Worm (Caenorhabditis elegans) whole organism, L4 larva: ENCODE results near the gene mps-1.

Source experiments
- F10B5.3 ChIP-seq: sonication (generic microtip); optimal IDR thresholded peaks from 2 replicates; lab custom pipeline; 2016; ENCODE audit warnings: mild to moderate bottlenecking, missing genetic modification characterization, missing compliant biosample characterization
- F37D6.2 ChIP-seq: sonication (generic microtip); optimal IDR thresholded peaks from 2 replicates; lab custom pipeline; 2016; ENCODE audit warnings: mild to moderate bottlenecking, missing genetic modification characterization, missing compliant biosample characterization
- R02D3.7 ChIP-seq: fragments of 150-350 bp; sonication (generic microtip); optimal IDR thresholded peaks from 3 replicates; lab custom pipeline; 2014; ENCODE audit warnings: missing biosample characterization, missing genetic modification characterization
- T26A8.4 ChIP-seq: fragments of 200-800 bp; sonication (Bioruptor generic); IDR thresholded peaks from 2 replicates; pipeline ENCODE4 v1.3.6; 2022; ENCODE audit warnings: missing genetic modification characterization, missing compliant biosample characterization
- Y105C5A.15 ChIP-seq: fragments of 200-800 bp; sonication (Bioruptor generic); IDR thresholded peaks from 2 replicates; pipeline ENCODE4 v1.3.6; 2022; ENCODE audit warnings: missing genetic modification characterization, missing compliant biosample characterization
- Y75B8A.6 ChIP-seq: fragments of 200-800 bp; sonication (Bioruptor generic); IDR thresholded peaks from 2 replicates; pipeline ENCODE4 v1.3.6; 2022; ENCODE audit warnings: missing genetic modification reagents, missing genetic modification characterization, missing compliant biosample characterization
- ZK337.2 ChIP-seq: fragments of 200-800 bp; sonication (Bioruptor generic); IDR thresholded peaks from 2 replicates; pipeline ENCODE4 v1.3.6; 2022; ENCODE audit warnings: missing genetic modification reagents, missing genetic modification characterization, missing compliant biosample characterization
- aha-1 ChIP-seq: fragments of 150-350 bp; peaks from one replicate; lab custom pipeline; 2014; ENCODE audit warnings: missing biosample characterization, missing genetic modification characterization
- arid-1 ChIP-seq: fragments of 200-800 bp; sonication (Bioruptor generic); conservative IDR thresholded peaks from 2 replicates; pipeline ENCODE4 v1.3.6; 2022; ENCODE audit warnings: missing genetic modification reagents, missing genetic modification characterization, missing compliant biosample characterization
- ceh-62 ChIP-seq: sonication (generic microtip); optimal IDR thresholded peaks from 2 replicates; lab custom pipeline; 2017; ENCODE audit warnings: missing biosample characterization, missing genetic modification characterization
- ces-1 ChIP-seq: fragments of 150-350 bp; sonication (generic microtip); optimal IDR thresholded peaks from 4 replicates; lab custom pipeline; 2014; ENCODE audit warnings: missing biosample characterization, missing genetic modification reagents, missing genetic modification characterization
- cey-2 ChIP-seq: sonication (generic microtip); optimal IDR thresholded peaks from 3 replicates; lab custom pipeline; 2017; ENCODE audit warnings: missing genetic modification characterization, mild to moderate bottlenecking, missing compliant biosample characterization, antibody characterized with exemption, borderline replicate concordance; ENCODE audit not compliant: insufficient read depth
- daf-8 ChIP-seq: fragments of 200-800 bp; sonication (Bioruptor generic); IDR thresholded peaks from 2 replicates; pipeline ENCODE4 v1.3.6; 2022; ENCODE audit warnings: missing genetic modification characterization, missing compliant biosample characterization
- dmd-6 ChIP-seq: fragments of 200-800 bp; sonication (Bioruptor generic); IDR thresholded peaks from 2 replicates; pipeline ENCODE4 v1.3.6; 2022; ENCODE audit warnings: missing genetic modification reagents, missing genetic modification characterization, missing compliant biosample characterization
- dmd-9 ChIP-seq: fragments of 200-800 bp; sonication (Bioruptor generic); IDR thresholded peaks from 2 replicates; pipeline ENCODE4 v1.3.6; 2022; ENCODE audit warnings: missing genetic modification reagents, missing genetic modification characterization, missing compliant biosample characterization
- dpl-1 ChIP-seq: fragments of 150-350 bp; optimal IDR thresholded peaks from 2 replicates; lab custom pipeline; 2014; ENCODE audit warnings: missing biosample characterization, missing genetic modification reagents, missing genetic modification characterization
- egl-27 ChIP-seq: sonication (generic microtip); optimal IDR thresholded peaks from 3 replicates; lab custom pipeline; 2017; ENCODE audit warnings: missing biosample characterization, missing genetic modification reagents, missing genetic modification characterization
- fkh-10 ChIP-seq: fragments of 150-350 bp; optimal IDR thresholded peaks from 2 replicates; lab custom pipeline; 2014; ENCODE audit warnings: missing biosample characterization, missing genetic modification reagents, missing genetic modification characterization
- fos-1 ChIP-seq: fragments of 150-350 bp; optimal IDR thresholded peaks from 2 replicates; lab custom pipeline; 2014; ENCODE audit warnings: missing biosample characterization, missing genetic modification characterization
- gei-8 ChIP-seq: fragments of 200-800 bp; sonication (Bioruptor generic); optimal IDR thresholded peaks from 2 replicates; lab custom pipeline; 2018; ENCODE audit warnings: mild to moderate bottlenecking, missing genetic modification characterization, missing compliant biosample characterization
- hmg-1.1 ChIP-seq: fragments of 200-800 bp; sonication (Bioruptor generic); IDR thresholded peaks from 2 replicates; pipeline ENCODE4 v1.3.6; 2022; ENCODE audit warnings: missing genetic modification reagents, missing genetic modification characterization, missing compliant biosample characterization
- lin-13 ChIP-seq: fragments of 150-350 bp; optimal IDR thresholded peaks from 2 replicates; lab custom pipeline; 2014; ENCODE audit warnings: missing biosample characterization, missing genetic modification reagents, missing genetic modification characterization
- lin-15B ChIP-seq: fragments of 150-350 bp; sonication (generic microtip); optimal IDR thresholded peaks from 3 replicates; lab custom pipeline; 2014; ENCODE audit warnings: missing biosample characterization, missing genetic modification characterization
- lin-39 ChIP-seq: fragments of 150-350 bp; optimal IDR thresholded peaks from 2 replicates; lab custom pipeline; 2014; ENCODE audit warnings: missing biosample characterization, missing genetic modification reagents, missing genetic modification characterization
- lir-3 ChIP-seq: sonication (generic microtip); optimal IDR thresholded peaks from 2 replicates; lab custom pipeline; 2016; ENCODE audit warnings: mild to moderate bottlenecking, missing genetic modification characterization, missing compliant biosample characterization
- lsy-2 ChIP-seq, 2 experiments: fragments of 150-350 bp in 1 of 2; sonication (generic microtip) in 1 of 2; optimal IDR thresholded peaks; 2 replicates each; lab custom pipeline; 2014 to 2017; ENCODE audit warnings: missing biosample characterization in 2 of 2, missing genetic modification characterization in 2 of 2
- mdl-1 ChIP-seq, 2 experiments: fragments of 150-350 bp in 1 of 2; sonication (generic microtip) in 1 of 2; optimal IDR thresholded peaks; 2 replicates each; lab custom pipeline; 2014 to 2017; ENCODE audit warnings: missing biosample characterization in 2 of 2, missing genetic modification characterization in 2 of 2
- mep-1 ChIP-seq: fragments of 150-350 bp; sonication (generic microtip); optimal IDR thresholded peaks from 3 replicates; lab custom pipeline; 2014; ENCODE audit warnings: missing biosample characterization, missing genetic modification characterization
- mes-2 ChIP-seq: sonication (generic microtip); optimal IDR thresholded peaks from 2 replicates; lab custom pipeline; 2016; ENCODE audit warnings: missing genotype, mild to moderate bottlenecking, missing genetic modification characterization, missing compliant biosample characterization; ENCODE audit not compliant: poor library complexity, severe bottlenecking
- mxl-3 ChIP-seq: fragments of 200-800 bp; sonication (Bioruptor generic); optimal IDR thresholded peaks from 2 replicates; lab custom pipeline; 2018; ENCODE audit warnings: mild to moderate bottlenecking, missing genetic modification characterization, missing compliant biosample characterization
- nhr-10 ChIP-seq: fragments of 150-350 bp; optimal IDR thresholded peaks from 2 replicates; lab custom pipeline; 2014; ENCODE audit warnings: missing biosample characterization, missing genetic modification characterization
- nhr-102 ChIP-seq: sonication (generic microtip); optimal IDR thresholded peaks from 2 replicates; lab custom pipeline; 2016; ENCODE audit warnings: mild to moderate bottlenecking, missing genetic modification characterization, moderate library complexity, missing compliant biosample characterization
- nhr-11 ChIP-seq: fragments of 150-350 bp; optimal IDR thresholded peaks from 2 replicates; lab custom pipeline; 2014; ENCODE audit warnings: missing biosample characterization, missing genetic modification characterization
- nhr-237 ChIP-seq: sonication (generic microtip); optimal IDR thresholded peaks from 2 replicates; lab custom pipeline; 2017; ENCODE audit warnings: missing biosample characterization, missing genetic modification characterization
- nhr-25 ChIP-seq: sonication (generic microtip); optimal IDR thresholded peaks from 2 replicates; lab custom pipeline; 2017; ENCODE audit warnings: missing genetic modification characterization, mild to moderate bottlenecking, missing compliant biosample characterization, antibody characterized with exemption, moderate library complexity, borderline replicate concordance; ENCODE audit not compliant: insufficient read depth
- nhr-28 ChIP-seq: fragments of 150-350 bp; optimal IDR thresholded peaks from 2 replicates; lab custom pipeline; 2014; ENCODE audit warnings: missing biosample characterization, missing genetic modification characterization
- nhr-42 ChIP-seq: fragments of 200-800 bp; sonication (Bioruptor generic); IDR thresholded peaks from 2 replicates; pipeline ENCODE4 v1.3.6; 2022; ENCODE audit warnings: missing genetic modification characterization, missing compliant biosample characterization
- nhr-6 ChIP-seq: fragments of 150-350 bp; optimal IDR thresholded peaks from 2 replicates; lab custom pipeline; 2014; ENCODE audit warnings: missing biosample characterization, missing genetic modification characterization
- nhr-76 ChIP-seq: fragments of 150-350 bp; optimal IDR thresholded peaks from 2 replicates; lab custom pipeline; 2014; ENCODE audit warnings: missing biosample characterization, missing genetic modification characterization
- nhr-77 ChIP-seq: fragments of 150-350 bp; optimal IDR thresholded peaks from 2 replicates; lab custom pipeline; 2014; ENCODE audit warnings: missing biosample characterization, missing genetic modification characterization
- pha-4 ChIP-seq, 2 experiments: fragments of 150-350 bp in 1 of 2; fragments of 200-800 bp in 1 of 2; sonication (Bioruptor generic) in 1 of 2; IDR thresholded peaks in 1 of 2; optimal IDR thresholded peaks in 1 of 2; 2 replicates each; pipeline versions ENCODE4 v1.3.6 to Lab custom; 2014 to 2022; ENCODE audit warnings: missing genetic modification characterization in 2 of 2, missing genetic modification reagents in 2 of 2, missing biosample characterization in 1 of 2, missing compliant biosample characterization in 1 of 2
- php-3 ChIP-seq: fragments of 200-800 bp; sonication (Bioruptor generic); IDR thresholded peaks from 2 replicates; pipeline ENCODE4 v1.3.6; 2022; ENCODE audit warnings: missing genetic modification reagents, missing genetic modification characterization, missing compliant biosample characterization
- saeg-2 ChIP-seq: fragments of 200-800 bp; sonication (Bioruptor generic); IDR thresholded peaks from 2 replicates; pipeline ENCODE4 v1.3.6; 2022; ENCODE audit warnings: missing genetic modification reagents, missing genetic modification characterization, missing compliant biosample characterization
- set-16 ChIP-seq: fragments of 200-800 bp; sonication (Bioruptor generic); IDR thresholded peaks from 2 replicates; pipeline ENCODE4 v1.3.6; 2022; ENCODE audit warnings: missing genetic modification reagents, missing genetic modification characterization, missing compliant biosample characterization
- unc-62 ChIP-seq, 3 experiments: fragments of 150-350 bp in 1 of 3; sonication (generic microtip); optimal IDR thresholded peaks in 2 of 3; peaks in 1 of 3; 1 replicate in 1 of 3; 2 replicates in 2 of 3; lab custom pipeline; 2014 to 2017; ENCODE audit warnings: missing biosample characterization in 3 of 3, missing genetic modification characterization in 3 of 3, missing genetic modification reagents in 3 of 3, missing genotype in 1 of 3
- zfp-2 ChIP-seq: sonication (generic microtip); optimal IDR thresholded peaks from 2 replicates; lab custom pipeline; 2016; ENCODE audit warnings: mild to moderate bottlenecking, missing genetic modification characterization, missing compliant biosample characterization
- zfp-3 ChIP-seq: fragments of 200-800 bp; sonication (Bioruptor generic); conservative IDR thresholded peaks from 2 replicates; pipeline ENCODE4 v1.3.6; 2022; ENCODE audit warnings: missing genetic modification reagents, missing genetic modification characterization, missing compliant biosample characterization
- zip-11 ChIP-seq: fragments of 200-800 bp; sonication (Bioruptor generic); IDR thresholded peaks from 2 replicates; pipeline ENCODE4 v1.3.6; 2022; ENCODE audit warnings: missing genetic modification characterization, missing compliant biosample characterization
- ztf-7 ChIP-seq: fragments of 150-350 bp; optimal IDR thresholded peaks from 2 replicates; lab custom pipeline; 2014; ENCODE audit warnings: missing biosample characterization, missing genetic modification characterization

mps-1 gene

DNA sequence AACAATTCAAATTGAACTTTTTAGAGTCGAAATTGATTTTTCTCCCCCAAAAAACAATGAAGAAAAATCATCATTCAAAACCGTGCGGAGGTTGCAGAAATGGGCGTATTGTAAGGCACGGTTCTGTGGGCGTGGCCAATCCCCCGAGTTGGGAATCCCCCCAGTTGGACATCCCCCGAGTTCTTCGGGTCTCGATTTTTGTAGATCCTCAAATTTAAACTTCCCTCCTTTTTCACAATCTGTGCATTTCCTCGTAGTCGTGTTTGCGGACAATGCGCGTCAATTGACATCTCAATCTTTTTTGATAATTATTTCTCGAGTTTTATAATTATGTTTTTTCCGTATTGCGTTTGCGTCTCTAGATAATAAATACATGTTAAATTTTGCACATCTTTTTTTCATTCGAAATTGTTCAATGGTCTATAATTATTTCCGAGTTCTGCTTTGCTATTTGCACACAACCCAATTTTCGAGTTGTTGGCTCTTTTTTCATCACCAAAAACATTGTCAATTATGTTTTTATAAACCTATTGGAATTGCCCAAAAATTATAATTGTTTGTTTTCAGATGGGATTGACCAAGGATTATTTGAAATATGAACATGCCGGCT lies 24.3 kb downstream of the mps-1 start, which contains the start of gene F13H8.2 (continued):
- TF ChIP-seq zip-11 (GFP tag; lab: Robert Waterston, UW) (no peak), F37D6.2 (tag; lab: Kevin White, UChicago) (peak; percentile 42), nhr-42 (GFP tag; lab: Robert Waterston, UW) (peak; percentile 67; the same call in 1 of the 2 replicates), zfp-3 (GFP tag; lab: Robert Waterston, UW) (0 out of 2 replicates have a peak, but pooled peaks have one; percentile 17), Y105C5A.15 (GFP tag; lab: Robert Waterston, UW) (no peak), dmd-6 (GFP tag; lab: Robert Waterston, UW) (peak; percentile 78), T26A8.4 (GFP tag; lab: Robert Waterston, UW) (peak; percentile 76), R02D3.7 (no peak), hmg-1.1 (GFP tag; lab: Robert Waterston, UW) (peak; percentile 90), ceh-62 (tag; lab: Kevin White, UChicago) (no peak), fos-1 (tag; lab: Kevin White, UChicago) (no peak), cey-2 (tag; lab: Kevin White, UChicago) (no peak), lin-15B (no peak), Y75B8A.6 (GFP tag; lab: Robert Waterston, UW) (no peak), set-16 (GFP tag; lab: Robert Waterston, UW) (no peak; the same call in 1 of the 2 replicates), daf-8 (GFP tag; lab: Robert Waterston, UW) (no peak), saeg-2 (no peak), lsy-2 (tag; optimal IDR thresholded peaks at IDR 0.05; lab: Kevin White, UChicago) (peak; percentile 26 to 80), nhr-25 (tag; lab: Kevin White, UChicago) (no peak), pha-4 (GFP tag; IDR thresholded peaks at IDR 0.05; lab: Robert Waterston, UW) (no peak), pha-4 (tag; optimal IDR thresholded peaks at IDR 0.05; lab: Kevin White, UChicago) (no peak), lin-13 (GFP tag; lab: Kevin White, UChicago) (peak; percentile 28), ces-1 (GFP tag; lab: Kevin White, UChicago) (no peak), mep-1 (tag; lab: Kevin White, UChicago) (peak; percentile 81), aha-1 (no peak), nhr-237 (no peak), unc-62 (GFP tag; optimal IDR thresholded peaks at IDR 0.05 in 1 of 2; lab: Kevin White, UChicago) (peak in 1 of 2 experiments; percentile 37), unc-62 (tag; optimal IDR thresholded peaks at IDR 0.05; lab: Kevin White, UChicago) (no peak), egl-27 (tag; lab: Kevin White, UChicago) (no peak), nhr-76 (tag; lab: Kevin White, UChicago) (no peak), gei-8 (no peak), dpl-1 (GFP tag; lab: Kevin White, UChicago) (peak; percentile 95), nhr-102 (tag; lab: Kevin White, UChicago) (no peak), fkh-10 (GFP tag; lab: Kevin White, UChicago) (no peak), lin-39 (tag; lab: Kevin White, UChicago) (no peak), nhr-10 (tag; lab: Kevin White, UChicago) (no peak), arid-1 (GFP tag; lab: Robert Waterston, UW) (peak; percentile 93), zfp-2 (tag; lab: Kevin White, UChicago) (no peak), nhr-77 (peak; percentile 28), lir-3 (tag; lab: Kevin White, UChicago) (no peak), ZK337.2 (GFP tag; lab: Robert Waterston, UW) (peak; percentile 70; the same call in 1 of the 2 replicates), mxl-3 (GFP tag; lab: Kevin White, UChicago) (peak; percentile 20), mes-2 (tag; lab: Kevin White, UChicago) (peak; percentile 92), ztf-7 (tag; lab: Kevin White, UChicago) (no peak), nhr-28 (tag; lab: Kevin White, UChicago) (peak; percentile 20), mdl-1 (tag; optimal IDR thresholded peaks at IDR 0.05; lab: Kevin White, UChicago) (peak in 1 of 2 experiments; percentile 52), php-3 (0 out of 2 replicates have a peak, but pooled peaks have one; percentile 36), dmd-9 (GFP tag; lab: Robert Waterston, UW) (peak; percentile 71), F10B5.3 (tag; lab: Kevin White, UChicago) (no peak), nhr-6 (tag; lab: Kevin White, UChicago) (peak; percentile 36), nhr-11 (tag; lab: Kevin White, UChicago) (peak; percentile 27)
